Worm (Caenorhabditis elegans) whole organism, dauer: ENCODE data around the gene syg-2.

ENCODE experiments used
- unc-62 ChIP-seq: sonication (generic microtip); optimal IDR thresholded peaks from 2 replicates; lab custom pipeline; 2017; ENCODE audit warnings: missing biosample characterization, missing genetic modification reagents, missing genetic modification characterization

syg-2 gene

DNA sequence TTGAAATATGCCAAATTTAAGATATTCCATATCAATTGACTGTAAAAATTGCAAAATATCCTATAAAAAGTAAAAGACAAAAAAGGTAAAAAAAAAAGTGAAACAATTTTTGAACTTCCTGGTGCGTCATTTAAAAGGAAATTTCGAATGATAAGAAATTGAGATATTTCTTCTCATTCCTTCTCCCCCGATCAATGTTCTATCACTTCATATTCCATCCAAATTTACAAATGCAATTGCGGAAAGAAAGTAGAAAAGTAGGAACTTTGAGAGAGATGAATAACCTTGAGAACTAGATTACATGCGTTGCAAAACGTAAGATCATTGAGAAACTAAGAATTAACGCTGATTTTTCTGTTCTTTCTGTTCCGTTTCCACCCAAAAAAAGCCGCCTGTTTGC lies 54.8 kb downstream of the syg-2 start:
- TF ChIP-seq unc-62 (GFP tag; lab: Kevin White, UChicago), result no peak

DNA sequence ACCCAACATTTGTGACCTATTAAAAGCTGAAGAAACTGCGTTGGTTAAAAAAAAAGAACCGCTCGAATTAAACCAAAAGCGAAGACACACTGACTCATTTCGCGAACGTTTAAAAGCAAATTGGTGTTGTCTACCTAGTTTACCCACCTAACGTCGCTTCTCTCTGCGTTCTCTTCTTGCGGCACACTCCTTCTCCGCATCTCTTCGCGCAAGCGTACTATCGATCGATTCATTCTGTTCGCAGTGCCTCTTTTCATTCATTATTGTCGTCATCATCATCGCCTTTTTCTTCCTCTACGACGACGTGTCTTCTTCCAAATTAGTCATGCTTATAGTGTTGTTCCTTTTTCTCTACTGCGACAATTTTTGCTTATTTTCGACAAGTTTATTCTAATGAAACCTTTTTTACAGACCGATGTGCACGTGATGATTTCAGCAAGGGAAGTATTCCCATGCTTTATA lies 56.4 kb downstream of the syg-2 start, which contains the start of gene atrn-1:
Gene atrn-1, plus strand, starts transcription at position 412 of the 462 bp plus-strand sequence.
- TF ChIP-seq unc-62 (GFP tag; lab: Kevin White, UChicago), result no peak
